Worm (Caenorhabditis elegans): ENCODE data around the gene T16G12.7.

T16G12.7 gene

ce11 chrIII:10064140-10064539, 24.2 kb upstream of the T16G12.7 start, which contains the start of gene ekl-6 (continued):
- peak; percentile 42; the same call in 1 of the 2 replicates for TF ChIP-seq ceh-91 (GFP tag; IDR thresholded peaks at IDR 0.05)

ce11 chrIII:10060573-10060972, 20.7 kb upstream of the T16G12.7 start, which contains the start of gene T16G12.13:
Gene T16G12.13, plus strand, starts transcription at chrIII:10060865.
- TF ChIP-seq aptf-2 (GFP tag; conservative IDR thresholded peaks at IDR 0.05): peak; percentile 91
- no peak for TF ChIP-seq F55B11.4 (tag; optimal IDR thresholded peaks at IDR 0.05; ENCODE audit: borderline replicate concordance, insufficient read depth)
- TF ChIP-seq efl-1 (GFP tag; optimal IDR thresholded peaks at IDR 0.05): peak; percentile 31
- TF ChIP-seq madf-6 (GFP tag; IDR thresholded peaks at IDR 0.05): peak; percentile 37; the same call in 1 of the 2 replicates

- TF ChIP-seq tlf-1 (GFP tag; optimal IDR thresholded peaks at IDR 0.05): no peak
Observed at ce11 chrIII:10059002-10059401, 19.1 kb upstream of the T16G12.7 start, which contains the start of gene T16G12.8. Gene T16G12.8, plus strand, starts transcription at chrIII:10059302.

- TF ChIP-seq bed-2 (GFP tag; IDR thresholded peaks at IDR 0.05): no peak
- no peak for TF ChIP-seq tbx-9 (tag; optimal IDR thresholded peaks at IDR 0.05; ENCODE audit: borderline replicate concordance)
- TF ChIP-seq ztf-28 (GFP tag; IDR thresholded peaks at IDR 0.05): no peak
- TF ChIP-seq nhr-120 (GFP tag; IDR thresholded peaks at IDR 0.05): no peak
- TF ChIP-seq egl-18 (GFP tag; IDR thresholded peaks at IDR 0.05): no peak
- no peak for TF ChIP-seq ceh-58 (GFP tag; IDR thresholded peaks at IDR 0.05)
- no peak for TF ChIP-seq ceh-100 (GFP tag; IDR thresholded peaks at IDR 0.05)
- no peak for TF ChIP-seq ceh-27 (GFP tag; optimal IDR thresholded peaks at IDR 0.05)
- TF ChIP-seq attf-6 (GFP tag; IDR thresholded peaks at IDR 0.05): no peak
- no peak for TF ChIP-seq attf-3 (GFP tag; conservative IDR thresholded peaks at IDR 0.05)
- no peak for TF ChIP-seq attf-5 (GFP tag; optimal IDR thresholded peaks at IDR 0.05)
- no peak for TF ChIP-seq F52B5.7 (tag; optimal IDR thresholded peaks at IDR 0.05)
- no peak for TF ChIP-seq nhr-90 (tag; optimal IDR thresholded peaks at IDR 0.05)
- no peak for TF ChIP-seq lsl-1 (GFP tag; optimal IDR thresholded peaks at IDR 0.05)
- TF ChIP-seq Y53F4B.3 (GFP tag; IDR thresholded peaks at IDR 0.05): no peak
- TF ChIP-seq unc-62 (GFP tag; optimal IDR thresholded peaks at IDR 0.05): no peak
Observed at ce11 chrIII:10057518-10057917, 17.6 kb upstream of the T16G12.7 start, which contains the start of gene T16G12.4. Gene T16G12.4, plus strand, starts transcription at chrIII:10057818.

- TF ChIP-seq attf-3 (GFP tag; conservative IDR thresholded peaks at IDR 0.05) (no peak), F22D6.2 (tag; optimal IDR thresholded peaks at IDR 0.05) (no peak), lin-35 (GFP tag; optimal IDR thresholded peaks at IDR 0.05) (no peak), him-1 (tag; optimal IDR thresholded peaks at IDR 0.05) (no peak), athp-1 (tag; optimal IDR thresholded peaks at IDR 0.05) (no peak), ceh-40 (GFP tag; IDR thresholded peaks at IDR 0.05) (no peak), nhr-90 (tag; optimal IDR thresholded peaks at IDR 0.05) (no peak), zim-3 (tag; optimal IDR thresholded peaks at IDR 0.05) (no peak), Y53G8AR.9 (GFP tag; conservative IDR thresholded peaks at IDR 0.05) (no peak), nhr-179 (tag; optimal IDR thresholded peaks at IDR 0.05) (no peak), ceh-27 (GFP tag; optimal IDR thresholded peaks at IDR 0.05) (no peak), nhr-120 (GFP tag; IDR thresholded peaks at IDR 0.05) (no peak), lin-40 (tag; optimal IDR thresholded peaks at IDR 0.05) (no peak), ztf-28 (GFP tag; IDR thresholded peaks at IDR 0.05) (no peak), tbx-9 (tag; optimal IDR thresholded peaks at IDR 0.05; ENCODE audit: borderline replicate concordance) (no peak), sdz-38 (tag; optimal IDR thresholded peaks at IDR 0.05) (no peak), ceh-79 (tag; optimal IDR thresholded peaks at IDR 0.05) (no peak), egl-18 (GFP tag; IDR thresholded peaks at IDR 0.05) (no peak), nhr-80 (tag; optimal IDR thresholded peaks at IDR 0.05) (no peak), nfya-1 (tag; optimal IDR thresholded peaks at IDR 0.05; ENCODE audit: borderline replicate concordance, insufficient read depth) (no peak)
Observed at ce11 chrIII:10056033-10056432, 16.1 kb upstream of the T16G12.7 start, which contains the start of gene T16G12.10. Gene T16G12.10, minus strand, starts transcription at chrIII:10056133.
